Worm (Caenorhabditis elegans) whole organism, mixed stage, embryonic: ENCODE measurements around the gene AC7.3.

ENCODE experiments used
- M03D4.4 ChIP-seq: sonication (generic microtip); optimal IDR thresholded peaks from 2 replicates; lab custom pipeline; 2017; ENCODE audit warnings: mild to moderate bottlenecking, missing genetic modification characterization, missing compliant biosample characterization
- bed-3 ChIP-seq: fragments of 200-800 bp; sonication (Bioruptor generic); optimal IDR thresholded peaks from 3 replicates; lab custom pipeline; 2018; ENCODE audit warnings: mild to moderate bottlenecking, missing genetic modification characterization, moderate library complexity, missing compliant biosample characterization
- blmp-1 ChIP-seq: fragments of 150-350 bp; optimal IDR thresholded peaks from 2 replicates; lab custom pipeline; 2014; ENCODE audit warnings: missing biosample characterization, missing genetic modification characterization
- ceh-43 ChIP-seq: fragments of 200-800 bp; sonication (Bioruptor generic); optimal IDR thresholded peaks from 2 replicates; lab custom pipeline; 2018; ENCODE audit warnings: mild to moderate bottlenecking, missing genetic modification characterization, moderate library complexity, missing compliant biosample characterization
- ces-1 ChIP-seq: fragments of 150-350 bp; optimal IDR thresholded peaks from 2 replicates; lab custom pipeline; 2014; ENCODE audit warnings: missing biosample characterization, missing genetic modification reagents, missing genetic modification characterization
- cnd-1 ChIP-seq: fragments of 200-800 bp; sonication (Bioruptor generic); optimal IDR thresholded peaks from 2 replicates; lab custom pipeline; 2018; ENCODE audit warnings: mild to moderate bottlenecking, missing genetic modification characterization, missing compliant biosample characterization
- drap-1 ChIP-seq: fragments of 200-800 bp; sonication (Bioruptor generic); optimal IDR thresholded peaks from 3 replicates; lab custom pipeline; 2018; ENCODE audit warnings: mild to moderate bottlenecking, missing genetic modification characterization, missing compliant biosample characterization
- elt-1 ChIP-seq: sonication (generic microtip); optimal IDR thresholded peaks from 2 replicates; lab custom pipeline; 2017; ENCODE audit warnings: missing genetic modification characterization, mild to moderate bottlenecking, missing compliant biosample characterization, antibody characterized with exemption, moderate library complexity, borderline replicate concordance; ENCODE audit not compliant: insufficient read depth
- elt-3 ChIP-seq: fragments of 150-350 bp; optimal IDR thresholded peaks from 2 replicates; lab custom pipeline; 2014; ENCODE audit warnings: missing biosample characterization, missing genetic modification characterization
- flh-1 ChIP-seq: fragments of 200-800 bp; sonication (Bioruptor generic); optimal IDR thresholded peaks from 2 replicates; lab custom pipeline; 2018; ENCODE audit warnings: mild to moderate bottlenecking, missing genetic modification characterization, moderate library complexity, missing compliant biosample characterization
- ham-2 ChIP-seq: fragments of 200-800 bp; sonication (Bioruptor generic); optimal IDR thresholded peaks from 2 replicates; lab custom pipeline; 2018; ENCODE audit warnings: mild to moderate bottlenecking, missing genetic modification characterization, missing compliant biosample characterization
- hlh-1 ChIP-seq: fragments of 150-350 bp; optimal IDR thresholded peaks from 2 replicates; lab custom pipeline; 2014; ENCODE audit warnings: missing biosample characterization, missing genetic modification reagents, missing genetic modification characterization
- lsy-2 ChIP-seq: fragments of 150-350 bp; optimal IDR thresholded peaks from 2 replicates; lab custom pipeline; 2014; ENCODE audit warnings: missing biosample characterization, missing genetic modification characterization
- mab-5 ChIP-seq: fragments of 150-350 bp; optimal IDR thresholded peaks from 2 replicates; lab custom pipeline; 2014; ENCODE audit warnings: missing biosample characterization, missing genetic modification characterization
- mls-2 ChIP-seq: sonication (generic microtip); optimal IDR thresholded peaks from 2 replicates; lab custom pipeline; 2016; ENCODE audit warnings: mild to moderate bottlenecking, missing genetic modification characterization, moderate library complexity, missing compliant biosample characterization
- nhr-12 ChIP-seq: fragments of 150-350 bp; optimal IDR thresholded peaks from 2 replicates; lab custom pipeline; 2014; ENCODE audit warnings: missing biosample characterization, missing genetic modification characterization
- nhr-2 ChIP-seq: fragments of 150-350 bp; optimal IDR thresholded peaks from 2 replicates; lab custom pipeline; 2014; ENCODE audit warnings: missing biosample characterization, missing genetic modification characterization
- nhr-237 ChIP-seq: fragments of 150-350 bp; optimal IDR thresholded peaks from 2 replicates; lab custom pipeline; 2014; ENCODE audit warnings: missing biosample characterization, missing genetic modification characterization
- nhr-28 ChIP-seq: fragments of 150-350 bp; optimal IDR thresholded peaks from 2 replicates; lab custom pipeline; 2014; ENCODE audit warnings: missing biosample characterization, missing genetic modification characterization
- nhr-76 ChIP-seq: sonication (generic microtip); optimal IDR thresholded peaks from 2 replicates; lab custom pipeline; 2017; ENCODE audit warnings: missing biosample characterization, missing genetic modification characterization
- sem-2 ChIP-seq: fragments of 200-800 bp; sonication (Bioruptor generic); optimal IDR thresholded peaks from 2 replicates; lab custom pipeline; 2018; ENCODE audit warnings: mild to moderate bottlenecking, missing genetic modification characterization, missing compliant biosample characterization
- snpc-4 ChIP-seq: fragments of 150-350 bp; optimal IDR thresholded peaks from 2 replicates; lab custom pipeline; 2014; ENCODE audit warnings: missing biosample characterization, missing genetic modification characterization
- sptf-1 ChIP-seq: sonication (generic microtip); optimal IDR thresholded peaks from 2 replicates; lab custom pipeline; 2017; ENCODE audit warnings: mild to moderate bottlenecking, missing genetic modification characterization, moderate library complexity, missing compliant biosample characterization
- tbx-8 ChIP-seq: fragments of 200-800 bp; sonication (Bioruptor generic); optimal IDR thresholded peaks from 2 replicates; lab custom pipeline; 2018; ENCODE audit warnings: mild to moderate bottlenecking, missing genetic modification characterization, moderate library complexity, missing compliant biosample characterization
- unc-120 ChIP-seq: sonication (generic microtip); optimal IDR thresholded peaks from 2 replicates; lab custom pipeline; 2017; ENCODE audit warnings: missing genetic modification characterization, missing compliant biosample characterization; ENCODE audit not compliant: poor library complexity, severe bottlenecking
- unc-39 ChIP-seq: fragments of 150-350 bp; optimal IDR thresholded peaks from 2 replicates; lab custom pipeline; 2014; ENCODE audit warnings: missing biosample characterization, missing genetic modification characterization
- unc-62 ChIP-seq: fragments of 150-350 bp; optimal IDR thresholded peaks from 2 replicates; lab custom pipeline; 2014; ENCODE audit warnings: missing biosample characterization, missing genetic modification reagents, missing genetic modification characterization
- zip-8 ChIP-seq: fragments of 150-350 bp; optimal IDR thresholded peaks from 2 replicates; lab custom pipeline; 2014; ENCODE audit warnings: missing biosample characterization, missing genetic modification characterization
- ztf-11 ChIP-seq: fragments of 150-350 bp; optimal IDR thresholded peaks from 2 replicates; lab custom pipeline; 2014; ENCODE audit warnings: missing biosample characterization, missing genetic modification characterization

Gene AC7.3

ce11 chrIV:5136523-5136922 lies 24.9 kb downstream of the AC7.3 start:
- TF ChIP-seq unc-120 (tag; lab: Kevin White, UChicago) = peak; percentile 48
- TF ChIP-seq M03D4.4 (tag; lab: Kevin White, UChicago) = no peak
- no peak for TF ChIP-seq elt-3
- TF ChIP-seq sptf-1 = no peak

ce11 chrIV:5137809-5138208 lies 26.2 kb downstream of the AC7.3 start:
- TF ChIP-seq drap-1 (GFP tag; lab: Kevin White, UChicago) (no peak), sptf-1 (no peak), ces-1 (GFP tag; lab: Kevin White, UChicago) (peak; percentile 88), nhr-237 (tag; lab: Kevin White, UChicago) (no peak)

- TF ChIP-seq mls-2 (tag; lab: Kevin White, UChicago) (no peak), ces-1 (GFP tag; lab: Kevin White, UChicago) (peak; percentile 44), mab-5 (tag; lab: Kevin White, UChicago) (no peak)
Measured at ce11 chrIV:5139189-5139588, 27.6 kb downstream of the AC7.3 start.

- TF ChIP-seq ceh-43 (GFP tag; lab: Kevin White, UChicago) (no peak), nhr-28 (tag; lab: Kevin White, UChicago) (no peak), nhr-76 (tag; lab: Kevin White, UChicago) (no peak), nhr-237 (tag; lab: Kevin White, UChicago) (no peak), sem-2 (GFP tag; lab: Kevin White, UChicago) (no peak), elt-3 (no peak), ztf-11 (tag; lab: Kevin White, UChicago) (no peak), ces-1 (GFP tag; lab: Kevin White, UChicago) (no peak), M03D4.4 (tag; lab: Kevin White, UChicago) (no peak), nhr-2 (tag; lab: Kevin White, UChicago) (no peak), drap-1 (GFP tag; lab: Kevin White, UChicago) (no peak), unc-120 (tag; lab: Kevin White, UChicago) (no peak), bed-3 (no peak), mab-5 (tag; lab: Kevin White, UChicago) (no peak), unc-39 (no peak), unc-62 (GFP tag; lab: Kevin White, UChicago) (no peak), blmp-1 (tag; lab: Kevin White, UChicago) (no peak), ham-2 (no peak), sptf-1 (no peak), tbx-8 (no peak)
Measured at ce11 chrIV:5139972-5140371, 28.3 kb downstream of the AC7.3 start.

ce11 chrIV:5149793-5150192 lies 38.2 kb downstream of the AC7.3 start, which contains the start of gene C24D10.5:
C24D10.5 (plus strand) TSS chrIV:5150093.
- TF ChIP-seq drap-1 (GFP tag; lab: Kevin White, UChicago) (no peak), elt-1 (tag; lab: Kevin White, UChicago) (no peak), ham-2 (no peak), blmp-1 (tag; lab: Kevin White, UChicago) (no peak), mab-5 (tag; lab: Kevin White, UChicago) (no peak), ces-1 (GFP tag; lab: Kevin White, UChicago) (no peak), lsy-2 (tag; lab: Kevin White, UChicago) (no peak), snpc-4 (tag; lab: Kevin White, UChicago) (no peak), nhr-237 (tag; lab: Kevin White, UChicago) (no peak), tbx-8 (no peak), nhr-12 (tag; lab: Kevin White, UChicago) (no peak), nhr-28 (tag; lab: Kevin White, UChicago) (no peak), ceh-43 (GFP tag; lab: Kevin White, UChicago) (no peak), nhr-2 (tag; lab: Kevin White, UChicago) (no peak), sem-2 (GFP tag; lab: Kevin White, UChicago) (no peak)
- TF ChIP-seq, all 35 proteins: peak for 0

ce11 chrIV:5152391-5152790 lies 40.8 kb downstream of the AC7.3 start, which contains the start of gene soc-2:
soc-2 (minus strand) TSS chrIV:5152491.
- TF ChIP-seq nhr-76 (tag; lab: Kevin White, UChicago) = no peak
- TF ChIP-seq nhr-237 (tag; lab: Kevin White, UChicago) = no peak
- no peak for TF ChIP-seq cnd-1 (tag; lab: Kevin White, UChicago)
- no peak for TF ChIP-seq mls-2 (tag; lab: Kevin White, UChicago)
- no peak for TF ChIP-seq zip-8
- TF ChIP-seq elt-3 = no peak
- no peak for TF ChIP-seq M03D4.4 (tag; lab: Kevin White, UChicago)
- no peak for TF ChIP-seq unc-120 (tag; lab: Kevin White, UChicago)
- TF ChIP-seq ces-1 (GFP tag; lab: Kevin White, UChicago) = no peak
- TF ChIP-seq unc-62 (GFP tag; lab: Kevin White, UChicago) = no peak
- no peak for TF ChIP-seq hlh-1 (tag; lab: Kevin White, UChicago)
- TF ChIP-seq nhr-12 (tag; lab: Kevin White, UChicago) = no peak
- TF ChIP-seq flh-1 (GFP tag; lab: Kevin White, UChicago) = no peak
- TF ChIP-seq mab-5 (tag; lab: Kevin White, UChicago) = no peak
- TF ChIP-seq sem-2 (GFP tag; lab: Kevin White, UChicago) = no peak
- TF ChIP-seq lsy-2 (tag; lab: Kevin White, UChicago) = no peak
- no peak for TF ChIP-seq tbx-8
